Worm (Caenorhabditis elegans): ENCODE measurements around the gene F58F12.2.

The F58F12.2 gene

ce11 chrII:6348360-6348759 is 39.5 kb downstream of the F58F12.2 start (continued):
- TF ChIP-seq ceh-19 (GFP tag; optimal IDR thresholded peaks at IDR 0.05) = no peak
- TF ChIP-seq ets-4 (tag; optimal IDR thresholded peaks at IDR 0.05) = peak; percentile 62
- peak; percentile 63 for TF ChIP-seq ceh-34 (tag; optimal IDR thresholded peaks at IDR 0.05)
- TF ChIP-seq dmd-4 (tag; optimal IDR thresholded peaks at IDR 0.05; ENCODE audit: borderline replicate concordance) = no peak
- no peak for TF ChIP-seq che-1 (tag; optimal IDR thresholded peaks at IDR 0.05)
- TF ChIP-seq tbx-2 (tag; optimal IDR thresholded peaks at IDR 0.05) = peak; percentile 71
- TF ChIP-seq ama-1 (optimal IDR thresholded peaks at IDR 0.05) = peak; percentile 72
- TF ChIP-seq elt-2 (tag; optimal IDR thresholded peaks at IDR 0.05) = no peak
- TF ChIP-seq syd-9 (tag; optimal IDR thresholded peaks at IDR 0.05) = no peak
- no peak for TF ChIP-seq T23F11.4 (GFP tag; optimal IDR thresholded peaks at IDR 0.05)
- no peak for TF ChIP-seq gmeb-2 (tag; optimal IDR thresholded peaks at IDR 0.05)
- no peak for TF ChIP-seq nhr-232 (tag; optimal IDR thresholded peaks at IDR 0.05)
- TF ChIP-seq lim-6 (tag; optimal IDR thresholded peaks at IDR 0.05) = no peak
- no peak for TF ChIP-seq C38D4.7 (GFP tag; optimal IDR thresholded peaks at IDR 0.05)
- peak; percentile 78 for TF ChIP-seq ceh-18 (tag; optimal IDR thresholded peaks at IDR 0.05)
- no peak for TF ChIP-seq hlh-13 (GFP tag; optimal IDR thresholded peaks at IDR 0.05)
- no peak for TF ChIP-seq sox-2 (GFP tag; IDR thresholded peaks at IDR 0.05)
- TF ChIP-seq npax-4 (tag; optimal IDR thresholded peaks at IDR 0.05) = no peak
- peak; percentile 27 for TF ChIP-seq F13H6.1 (tag; optimal IDR thresholded peaks at IDR 0.05)
- no peak for TF ChIP-seq ceh-48 (tag; optimal IDR thresholded peaks at IDR 0.05)
- TF ChIP-seq hlh-8 (tag; optimal IDR thresholded peaks at IDR 0.05) = peak; percentile 36
- TF ChIP-seq ttx-3 (tag; optimal IDR thresholded peaks at IDR 0.05) = no peak
- TF ChIP-seq ceh-24 (tag; optimal IDR thresholded peaks at IDR 0.05) = no peak
- peak; percentile 37 for TF ChIP-seq unc-42 (tag; optimal IDR thresholded peaks at IDR 0.05)
- TF ChIP-seq zip-5 (tag; optimal IDR thresholded peaks at IDR 0.05) = no peak
- no peak for TF ChIP-seq Y22D7AL.16 (tag; optimal IDR thresholded peaks at IDR 0.05)
- no peak for TF ChIP-seq fkh-10 (GFP tag; optimal IDR thresholded peaks at IDR 0.05)
- TF ChIP-seq hlh-6 (tag; optimal IDR thresholded peaks at IDR 0.05) = no peak
- peak; percentile 6 for TF ChIP-seq lin-11 (tag; optimal IDR thresholded peaks at IDR 0.05)

- TF ChIP-seq pqm-1 (tag; optimal IDR thresholded peaks at IDR 0.05) (no peak), ceh-9 (tag; optimal IDR thresholded peaks at IDR 0.05) (no peak), tbx-2 (tag; optimal IDR thresholded peaks at IDR 0.05) (peak; percentile 43), hlh-30 (tag; optimal IDR thresholded peaks at IDR 0.05; ENCODE audit: insufficient read depth) (peak; percentile 89), ref-2 (tag; optimal IDR thresholded peaks at IDR 0.05) (no peak), C38D4.7 (GFP tag; optimal IDR thresholded peaks at IDR 0.05) (no peak), rnt-1 (tag; optimal IDR thresholded peaks at IDR 0.05) (no peak), ceh-2 (tag; optimal IDR thresholded peaks at IDR 0.05) (no peak), fkh-6 (tag; optimal IDR thresholded peaks at IDR 0.05) (no peak), ceh-18 (tag; optimal IDR thresholded peaks at IDR 0.05) (peak; percentile 24), hlh-15 (tag; optimal IDR thresholded peaks at IDR 0.05) (no peak), madf-2 (tag; optimal IDR thresholded peaks at IDR 0.05) (peak; percentile 43), gmeb-2 (tag; optimal IDR thresholded peaks at IDR 0.05) (no peak), ceh-30 (tag; optimal IDR thresholded peaks at IDR 0.05) (no peak), K09A11.1 (tag; optimal IDR thresholded peaks at IDR 0.05; ENCODE audit: insufficient read depth) (no peak), hlh-13 (GFP tag; optimal IDR thresholded peaks at IDR 0.05) (no peak), K02D7.2 (tag; optimal IDR thresholded peaks at IDR 0.05) (no peak), elt-4 (tag; optimal IDR thresholded peaks at IDR 0.05) (no peak), eyg-1 (tag; optimal IDR thresholded peaks at IDR 0.05) (no peak), unc-55 (GFP tag; optimal IDR thresholded peaks at IDR 0.05) (peak; percentile 2), odd-2 (tag; optimal IDR thresholded peaks at IDR 0.05) (no peak), unc-3 (GFP tag; conservative IDR thresholded peaks at IDR 0.05) (0 out of 2 replicates have a peak, but pooled peaks have one; percentile 31), unc-3 (tag; optimal IDR thresholded peaks at IDR 0.05) (no peak), hlh-6 (tag; optimal IDR thresholded peaks at IDR 0.05) (no peak), ceh-31 (tag; optimal IDR thresholded peaks at IDR 0.05) (peak; percentile 24), pha-4 (tag; optimal IDR thresholded peaks at IDR 0.05) (no peak), nfya-1 (tag; optimal IDR thresholded peaks at IDR 0.05) (peak; percentile 39), pax-1 (tag; optimal IDR thresholded peaks at IDR 0.05) (peak; percentile 33), ceh-45 (GFP tag; IDR thresholded peaks at IDR 0.05) (no peak), npax-4 (tag; optimal IDR thresholded peaks at IDR 0.05) (no peak)
Observed at ce11 chrII:6347341-6348118, 40.3 kb downstream of the F58F12.2 start, which contains the start of gene lgg-1. Gene lgg-1 (minus strand): TSS chrII:6347719.

Measured in whole organism, late embryonic.